Worm (Caenorhabditis elegans) whole organism, L3 larva: Measurements from ENCODE around the gene F31E8.5.
A peak's percentile ranks its signal among the peaks of the same experiment; 100 is the strongest.

Experiments used
- R02D3.7 ChIP-seq: fragments of 150-350 bp; optimal IDR thresholded peaks from 2 replicates; lab custom pipeline; 2014; ENCODE audit warnings: missing biosample characterization, missing genetic modification characterization
- aly-2 ChIP-seq: fragments of 150-350 bp; optimal IDR thresholded peaks from 2 replicates; lab custom pipeline; 2014; ENCODE audit warnings: missing biosample characterization, missing genetic modification characterization
- ama-1 ChIP-seq: fragments of 150-350 bp; optimal IDR thresholded peaks from 2 replicates; lab custom pipeline; 2018
- ceh-16 ChIP-seq: sonication (generic microtip); optimal IDR thresholded peaks from 2 replicates; lab custom pipeline; 2017; ENCODE audit warnings: missing biosample characterization, missing genetic modification characterization
- ceh-28 ChIP-seq: fragments of 150-350 bp; optimal IDR thresholded peaks from 2 replicates; lab custom pipeline; 2014; ENCODE audit warnings: missing biosample characterization, missing genetic modification reagents, missing genetic modification characterization
- ceh-9 ChIP-seq: sonication (generic microtip); optimal IDR thresholded peaks from 2 replicates; lab custom pipeline; 2018; ENCODE audit warnings: missing biosample characterization, missing genetic modification characterization
- egl-27 ChIP-seq: sonication (generic microtip); optimal IDR thresholded peaks from 4 replicates; lab custom pipeline; 2017; ENCODE audit warnings: missing biosample characterization, missing genetic modification reagents, missing genetic modification characterization
- egl-5 ChIP-seq: fragments of 150-350 bp; optimal IDR thresholded peaks from 2 replicates; lab custom pipeline; 2017; ENCODE audit warnings: missing biosample characterization, missing genetic modification reagents, missing genetic modification characterization, inconsistent platforms
- elt-1 ChIP-seq: fragments of 150-350 bp; optimal IDR thresholded peaks from 2 replicates; lab custom pipeline; 2014; ENCODE audit warnings: missing biosample characterization, missing genetic modification characterization
- elt-2 ChIP-seq: sonication (generic microtip); optimal IDR thresholded peaks from 2 replicates; lab custom pipeline; 2016; ENCODE audit warnings: missing genetic modification reagents, mild to moderate bottlenecking, missing genetic modification characterization, missing compliant biosample characterization
- elt-3 ChIP-seq, 3 experiments: fragments of 150-350 bp in 1 of 3; sonication (generic microtip) in 2 of 3; optimal IDR thresholded peaks; 2 replicates in 2 of 3; 4 replicates in 1 of 3; lab custom pipeline; 2014 to 2017; ENCODE audit warnings: missing biosample characterization in 3 of 3, missing genetic modification characterization in 3 of 3
- fkh-2 ChIP-seq: fragments of 150-350 bp; optimal IDR thresholded peaks from 2 replicates; lab custom pipeline; 2014; ENCODE audit warnings: missing biosample characterization, missing genetic modification reagents, missing genetic modification characterization
- fos-1 ChIP-seq: fragments of 150-350 bp; optimal IDR thresholded peaks from 2 replicates; lab custom pipeline; 2014; ENCODE audit warnings: missing biosample characterization, missing genetic modification characterization
- hmg-11 ChIP-seq: sonication (generic microtip); optimal IDR thresholded peaks from 2 replicates; lab custom pipeline; 2016; ENCODE audit warnings: missing genetic modification characterization, missing compliant biosample characterization
- jun-1 ChIP-seq: fragments of 150-350 bp; optimal IDR thresholded peaks from 2 replicates; lab custom pipeline; 2014; ENCODE audit warnings: missing biosample characterization, missing genetic modification reagents, missing genetic modification characterization
- lin-15B ChIP-seq: fragments of 150-350 bp; optimal IDR thresholded peaks from 2 replicates; lab custom pipeline; 2014; ENCODE audit warnings: missing biosample characterization, missing genetic modification characterization
- lsy-12 ChIP-seq: sonication (generic microtip); optimal IDR thresholded peaks from 2 replicates; lab custom pipeline; 2016; ENCODE audit warnings: mild to moderate bottlenecking, missing genetic modification characterization, missing compliant biosample characterization
- mdl-1 ChIP-seq: fragments of 150-350 bp; optimal IDR thresholded peaks from 2 replicates; lab custom pipeline; 2014; ENCODE audit warnings: missing biosample characterization, missing genetic modification characterization
- nfya-1 ChIP-seq: sonication (generic microtip); optimal IDR thresholded peaks from 2 replicates; lab custom pipeline; 2017; ENCODE audit warnings: missing genetic modification characterization, mild to moderate bottlenecking, missing compliant biosample characterization, antibody characterized with exemption, moderate library complexity; ENCODE audit not compliant: insufficient read depth
- nhr-11 ChIP-seq: fragments of 150-350 bp; optimal IDR thresholded peaks from 2 replicates; lab custom pipeline; 2014; ENCODE audit warnings: missing biosample characterization, missing genetic modification characterization
- nhr-23 ChIP-seq: fragments of 150-350 bp; optimal IDR thresholded peaks from 2 replicates; lab custom pipeline; 2014; ENCODE audit warnings: missing biosample characterization, missing genetic modification reagents, missing genetic modification characterization
- nhr-237 ChIP-seq: fragments of 150-350 bp; optimal IDR thresholded peaks from 2 replicates; lab custom pipeline; 2014; ENCODE audit warnings: missing biosample characterization, missing genetic modification characterization
- nhr-25 ChIP-seq: sonication (generic microtip); optimal IDR thresholded peaks from 2 replicates; lab custom pipeline; 2017; ENCODE audit warnings: missing biosample characterization, missing genetic modification characterization
- nhr-28 ChIP-seq: fragments of 150-350 bp; optimal IDR thresholded peaks from 2 replicates; lab custom pipeline; 2014; ENCODE audit warnings: missing biosample characterization, missing genetic modification characterization
- nhr-43 ChIP-seq: sonication (generic microtip); optimal IDR thresholded peaks from 2 replicates; lab custom pipeline; 2016; ENCODE audit warnings: mild to moderate bottlenecking, missing genetic modification characterization, missing compliant biosample characterization; ENCODE audit not compliant: poor library complexity, severe bottlenecking
- nhr-67 ChIP-seq: fragments of 150-350 bp; optimal IDR thresholded peaks from 2 replicates; lab custom pipeline; 2014; ENCODE audit warnings: missing biosample characterization, missing genetic modification characterization
- pha-4 ChIP-seq: fragments of 150-350 bp; optimal IDR thresholded peaks from 2 replicates; lab custom pipeline; 2014; ENCODE audit warnings: missing biosample characterization, missing genetic modification reagents, missing genetic modification characterization
- pqm-1 ChIP-seq: fragments of 150-350 bp; optimal IDR thresholded peaks from 2 replicates; lab custom pipeline; 2017; ENCODE audit warnings: missing biosample characterization, missing genetic modification characterization, inconsistent platforms
- sea-2 ChIP-seq: fragments of 150-350 bp; sonication (generic microtip); optimal IDR thresholded peaks from 4 replicates; lab custom pipeline; 2014; ENCODE audit warnings: missing biosample characterization, missing genetic modification reagents, missing genetic modification characterization
- skn-1 ChIP-seq: fragments of 150-350 bp; optimal IDR thresholded peaks from 2 replicates; lab custom pipeline; 2014; ENCODE audit warnings: missing biosample characterization, missing genetic modification characterization
- snpc-4 ChIP-seq: fragments of 150-350 bp; optimal IDR thresholded peaks from 2 replicates; lab custom pipeline; 2014; ENCODE audit warnings: missing biosample characterization, missing genetic modification characterization
- unc-39 ChIP-seq: sonication (generic microtip); optimal IDR thresholded peaks from 4 replicates; lab custom pipeline; 2017; ENCODE audit warnings: missing biosample characterization, missing genetic modification characterization
- unc-62 ChIP-seq: fragments of 150-350 bp; sonication (generic microtip); optimal IDR thresholded peaks from 4 replicates; lab custom pipeline; 2014; ENCODE audit warnings: missing biosample characterization, missing genetic modification reagents, missing genetic modification characterization
- zag-1 ChIP-seq: fragments of 150-350 bp; optimal IDR thresholded peaks from 2 replicates; lab custom pipeline; 2014; ENCODE audit warnings: missing biosample characterization, missing genetic modification characterization
- ztf-11 ChIP-seq: fragments of 150-350 bp; optimal IDR thresholded peaks from 2 replicates; lab custom pipeline; 2014; ENCODE audit warnings: missing biosample characterization, missing genetic modification characterization

The F31E8.5 gene

DNA sequence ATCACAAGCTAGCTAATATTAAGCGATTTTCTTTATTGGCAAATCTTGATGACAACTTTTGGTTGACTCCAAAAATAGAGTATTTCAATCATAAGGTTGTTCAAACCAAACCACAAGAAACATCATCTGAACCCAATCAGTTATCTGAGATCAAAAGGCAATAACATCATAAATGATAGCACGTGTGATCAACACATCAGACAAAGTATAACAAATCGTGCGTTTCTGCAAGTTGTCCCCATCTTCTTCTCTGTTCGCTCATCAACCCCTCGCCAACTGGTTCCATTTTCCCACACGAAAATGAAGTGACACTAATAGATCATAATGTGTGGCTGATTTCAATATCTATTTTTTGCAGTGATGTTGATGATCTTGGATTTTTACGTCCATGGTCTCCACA is 42.2 kb upstream of the F31E8.5 start (continued):
- TF ChIP-seq fkh-2 (tag; lab: Kevin White, UChicago), result no peak

DNA sequence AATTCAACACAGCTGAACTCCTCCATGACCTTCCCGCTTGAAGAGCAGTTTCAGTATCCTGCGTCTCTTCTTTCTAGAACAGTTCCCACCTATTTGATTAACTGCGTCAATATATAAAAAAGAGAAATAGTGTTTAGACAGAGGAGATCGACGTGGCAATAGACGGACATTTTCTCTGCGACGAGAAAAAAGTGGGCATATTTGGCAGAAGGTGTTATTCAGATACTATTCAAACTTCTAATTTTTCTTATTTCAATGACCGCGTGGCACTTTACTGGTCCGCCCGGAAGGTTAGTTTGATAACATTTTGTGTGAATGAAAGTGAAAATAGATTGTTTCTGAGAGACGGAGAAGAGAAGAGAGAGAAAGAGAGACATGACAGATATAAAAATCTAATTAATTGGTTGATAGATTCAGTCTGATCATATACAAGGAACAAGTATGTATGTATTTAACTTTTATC is 40.9 kb upstream of the F31E8.5 start, which contains the start of gene tbc-6:
tbc-6 (plus strand) TSS at position 208 of the 463 bp plus-strand sequence.
- TF ChIP-seq elt-3 (tag; optimal IDR thresholded peaks at IDR 0.05; lab: Kevin White, UChicago), result peak in 2 of 3 experiments; percentile 7 to 33
- TF ChIP-seq aly-2 (tag; lab: Kevin White, UChicago), result peak; percentile 55
- TF ChIP-seq ceh-28 (tag; lab: Kevin White, UChicago), result peak; percentile 34
- TF ChIP-seq nfya-1 (tag; lab: Kevin White, UChicago), result peak; percentile 30
- peak; percentile 81 for TF ChIP-seq nhr-43 (tag; lab: Kevin White, UChicago)
- TF ChIP-seq nhr-23, result peak; percentile 84
- peak; percentile 64 for TF ChIP-seq R02D3.7 (tag; lab: Kevin White, UChicago)
- TF ChIP-seq pha-4, result peak; percentile 78
- TF ChIP-seq zag-1 (tag; lab: Kevin White, UChicago), result no peak
- TF ChIP-seq nhr-237, result no peak
- no peak for TF ChIP-seq nhr-11 (tag; lab: Kevin White, UChicago)
- TF ChIP-seq sea-2, result no peak
- TF ChIP-seq nhr-28 (tag; lab: Kevin White, UChicago), result no peak
- TF ChIP-seq jun-1 (tag; lab: Kevin White, UChicago), result peak; percentile 90
- no peak for TF ChIP-seq ceh-16 (tag; lab: Kevin White, UChicago)
- TF ChIP-seq elt-1, result no peak
- TF ChIP-seq egl-27, result peak; percentile 61
- TF ChIP-seq nhr-67 (tag; lab: Kevin White, UChicago), result no peak
- TF ChIP-seq nhr-25 (tag; lab: Kevin White, UChicago), result peak; percentile 66
- TF ChIP-seq elt-2, result peak; percentile 53
- TF ChIP-seq pqm-1 (tag; lab: Kevin White, UChicago), result peak; percentile 27
- peak; percentile 22 for TF ChIP-seq mdl-1 (tag; lab: Kevin White, UChicago)

DNA sequence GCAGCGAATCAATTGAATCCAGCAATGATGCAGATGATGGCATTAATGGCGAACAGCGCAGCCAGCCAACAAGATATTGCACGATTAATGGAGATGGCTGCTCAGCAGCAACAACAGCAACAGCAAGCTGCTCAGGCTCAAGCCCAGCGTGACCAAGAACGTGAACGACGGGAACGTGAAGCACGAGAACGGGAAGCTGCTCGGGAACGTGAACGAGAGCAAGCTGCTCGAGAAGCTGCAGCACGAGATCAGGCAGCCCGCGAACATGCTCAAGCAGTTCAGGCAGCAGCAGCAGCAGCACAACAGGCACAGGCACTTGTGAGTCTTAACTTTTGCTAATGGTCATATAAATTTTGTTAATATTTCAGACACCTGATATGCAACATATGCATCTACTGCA is 39.7 kb upstream of the F31E8.5 start:
- TF ChIP-seq mdl-1 (tag; lab: Kevin White, UChicago) (no peak), egl-5 (tag; lab: Kevin White, UChicago) (no peak), lin-15B (tag; lab: Kevin White, UChicago) (no peak), hmg-11 (no peak), skn-1 (no peak), ama-1 (lab: Kevin White, UChicago) (no peak), unc-62 (no peak), nhr-25 (tag; lab: Kevin White, UChicago) (no peak), lsy-12 (tag; lab: Kevin White, UChicago) (no peak), fos-1 (tag; lab: Kevin White, UChicago) (no peak), ztf-11 (tag; lab: Kevin White, UChicago) (no peak), pqm-1 (tag; lab: Kevin White, UChicago) (no peak), snpc-4 (tag; lab: Kevin White, UChicago) (no peak)

DNA sequence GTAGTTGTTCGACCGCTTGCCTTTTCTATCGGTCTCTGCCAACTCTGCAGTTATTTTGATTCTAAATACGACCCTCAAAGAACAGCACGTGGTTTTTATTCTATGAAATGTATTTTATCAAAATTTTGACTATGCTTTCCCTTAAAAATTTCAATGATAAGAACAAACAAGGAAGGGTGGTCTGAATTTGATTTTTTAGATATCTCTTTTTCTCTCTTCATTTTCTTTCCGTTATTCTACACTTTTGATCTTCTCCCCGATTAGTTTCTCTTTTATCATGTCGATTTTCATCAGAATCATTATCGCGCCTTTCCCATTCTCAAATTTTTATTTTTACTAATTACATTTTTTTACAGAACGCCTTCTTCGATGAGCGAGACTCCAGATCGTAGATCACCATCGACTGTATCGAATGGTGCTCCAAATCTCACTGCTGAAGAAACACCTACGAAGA is 38.0 kb upstream of the F31E8.5 start:
- TF ChIP-seq hmg-11 (no peak), ceh-9 (no peak), fos-1 (tag; lab: Kevin White, UChicago) (no peak), nhr-43 (tag; lab: Kevin White, UChicago) (no peak), lin-15B (tag; lab: Kevin White, UChicago) (no peak), elt-1 (no peak), elt-2 (peak; percentile 39)

DNA sequence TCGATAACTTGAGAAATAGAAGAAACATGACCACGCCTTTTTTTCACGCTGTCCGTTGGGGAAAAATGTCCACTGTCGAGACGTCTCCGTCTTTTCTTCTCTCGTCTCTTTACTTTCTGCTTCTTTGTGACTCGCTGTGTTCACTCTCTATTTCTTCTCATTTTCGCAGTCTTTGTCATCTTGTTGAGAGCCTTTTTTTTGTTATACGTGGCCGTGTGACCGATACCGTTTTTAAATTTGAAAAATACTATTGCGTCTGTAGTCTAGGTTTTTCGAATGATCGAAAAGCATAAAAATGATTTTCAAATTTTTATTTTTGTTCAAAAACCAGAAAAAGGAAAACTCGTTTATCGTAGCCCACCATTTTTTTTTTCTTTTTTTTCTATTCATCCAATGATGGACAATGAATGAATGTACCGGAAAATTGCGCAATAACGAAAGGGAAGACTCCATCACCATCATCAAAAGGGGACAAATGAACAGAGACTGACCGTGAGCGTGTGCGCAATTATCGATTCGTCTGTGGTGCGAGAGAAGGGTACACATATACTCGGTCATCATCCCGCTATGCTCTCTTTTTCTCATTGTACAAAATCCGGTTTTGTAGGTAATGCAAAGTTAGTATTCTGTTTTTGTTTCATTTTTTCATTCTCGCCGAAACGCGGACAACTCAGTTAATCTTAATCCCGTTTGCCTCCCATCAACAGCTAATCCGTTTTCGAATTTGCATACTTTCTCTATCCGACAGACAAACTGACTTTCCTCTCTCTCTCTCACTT is 37.4 kb upstream of the F31E8.5 start:
- TF ChIP-seq nhr-11 (tag; lab: Kevin White, UChicago) (no peak), nfya-1 (tag; lab: Kevin White, UChicago) (peak; percentile 17), pha-4 (peak; percentile 69), unc-39 (no peak), nhr-23 (peak; percentile 41)
